Fruit fly (Drosophila melanogaster): ENCODE results near the gene CG34367.

- no peak for TF ChIP-seq psq (optimal IDR thresholded peaks at IDR 0.05)
- no peak for TF ChIP-seq CG8478 (optimal IDR thresholded peaks at IDR 0.05)
Measured at dm6 chr2L:10311822-10312221, 41.9 kb downstream of the CG34367 start.
